Worm (Caenorhabditis elegans) whole organism, L4 larva: ENCODE measurements around the gene srh-229.

Source experiments
- ceh-82 ChIP-seq: sonication (generic microtip); optimal IDR thresholded peaks from 2 replicates; lab custom pipeline; 2017; ENCODE audit warnings: missing biosample characterization, missing genetic modification characterization
- dpl-1 ChIP-seq: fragments of 150-350 bp; optimal IDR thresholded peaks from 2 replicates; lab custom pipeline; 2014; ENCODE audit warnings: missing biosample characterization, missing genetic modification reagents, missing genetic modification characterization
- fkh-10 ChIP-seq: fragments of 150-350 bp; optimal IDR thresholded peaks from 2 replicates; lab custom pipeline; 2014; ENCODE audit warnings: missing biosample characterization, missing genetic modification reagents, missing genetic modification characterization
- hmg-1.1 ChIP-seq: fragments of 200-800 bp; sonication (Bioruptor generic); IDR thresholded peaks from 2 replicates; pipeline ENCODE4 v1.3.6; 2022; ENCODE audit warnings: missing genetic modification reagents, missing genetic modification characterization, missing compliant biosample characterization
- lsy-2 ChIP-seq, 2 experiments: fragments of 150-350 bp in 1 of 2; sonication (generic microtip) in 1 of 2; optimal IDR thresholded peaks; 2 replicates each; lab custom pipeline; 2014 to 2017; ENCODE audit warnings: missing biosample characterization in 2 of 2, missing genetic modification characterization in 2 of 2
- mdl-1 ChIP-seq, 2 experiments: fragments of 150-350 bp in 1 of 2; sonication (generic microtip) in 1 of 2; optimal IDR thresholded peaks; 2 replicates each; lab custom pipeline; 2014 to 2017; ENCODE audit warnings: missing biosample characterization in 2 of 2, missing genetic modification characterization in 2 of 2
- nhr-41 ChIP-seq: fragments of 200-800 bp; sonication (Bioruptor generic); IDR thresholded peaks from 2 replicates; pipeline ENCODE4 v1.3.6; 2022; ENCODE audit warnings: missing genetic modification reagents, missing genetic modification characterization, missing compliant biosample characterization
- nhr-42 ChIP-seq: fragments of 200-800 bp; sonication (Bioruptor generic); IDR thresholded peaks from 2 replicates; pipeline ENCODE4 v1.3.6; 2022; ENCODE audit warnings: missing genetic modification characterization, missing compliant biosample characterization
- pqm-1 ChIP-seq: sonication (generic microtip); optimal IDR thresholded peaks from 2 replicates; lab custom pipeline; 2017; ENCODE audit warnings: missing biosample characterization, missing genetic modification characterization
- unc-39 ChIP-seq: sonication (generic microtip); optimal IDR thresholded peaks from 2 replicates; lab custom pipeline; 2017; ENCODE audit warnings: missing biosample characterization, missing genetic modification characterization
- unc-62 ChIP-seq, 3 experiments: fragments of 150-350 bp in 1 of 3; sonication (generic microtip); optimal IDR thresholded peaks in 2 of 3; peaks in 1 of 3; 1 replicate in 1 of 3; 2 replicates in 2 of 3; lab custom pipeline; 2014 to 2017; ENCODE audit warnings: missing biosample characterization in 3 of 3, missing genetic modification characterization in 3 of 3, missing genetic modification reagents in 3 of 3, missing genotype in 1 of 3

ce11 chrV:7478404-7478803 lies 25.8 kb downstream of the srh-229 start, which contains the start of gene str-190:
- TF ChIP-seq nhr-41 = no peak
- no peak for TF ChIP-seq mdl-1 (tag; optimal IDR thresholded peaks at IDR 0.05; lab: Kevin White, UChicago)
- TF ChIP-seq unc-39 = no peak
- no peak for TF ChIP-seq nhr-42 (GFP tag; lab: Robert Waterston, UW)
- no peak for TF ChIP-seq dpl-1 (GFP tag; lab: Kevin White, UChicago)
- TF ChIP-seq lsy-2 (tag; optimal IDR thresholded peaks at IDR 0.05; lab: Kevin White, UChicago) = no peak
- TF ChIP-seq fkh-10 (GFP tag; lab: Kevin White, UChicago) = no peak
- no peak for TF ChIP-seq pqm-1
- no peak for TF ChIP-seq unc-62 (GFP tag; optimal IDR thresholded peaks at IDR 0.05 in 1 of 2; lab: Kevin White, UChicago)
- no peak for TF ChIP-seq unc-62 (tag; optimal IDR thresholded peaks at IDR 0.05; lab: Kevin White, UChicago)
- no peak for TF ChIP-seq hmg-1.1
- no peak for TF ChIP-seq ceh-82 (tag; lab: Kevin White, UChicago)
